Worm (Caenorhabditis elegans) whole organism, mixed stage, embryonic: ENCODE measurements around the gene K08B5.1.

Experiments
- nhr-12 ChIP-seq: fragments of 150-350 bp; optimal IDR thresholded peaks from 2 replicates; lab custom pipeline; 2014; ENCODE audit warnings: missing biosample characterization, missing genetic modification characterization
- nhr-2 ChIP-seq: fragments of 150-350 bp; optimal IDR thresholded peaks from 2 replicates; lab custom pipeline; 2014; ENCODE audit warnings: missing biosample characterization, missing genetic modification characterization

- TF ChIP-seq nhr-12 (tag; lab: Kevin White, UChicago), result no peak
- no peak for TF ChIP-seq nhr-2 (tag; lab: Kevin White, UChicago)
Measured at ce11 chrX:16564515-16565285, 6.5 kb downstream of the K08B5.1 start.
